Worm (Caenorhabditis elegans): ENCODE results near the gene T10G3.8.
"Not testable (repeated sequence)": the region's sequence is repeated elsewhere in the genome, so short reads cannot be mapped to it uniquely, and the experiment has no call there.

T10G3.8 gene

ce11 chrV:13464123-13464522 is 12.1 kb downstream of the T10G3.8 start:
- TF ChIP-seq hmg-4 (GFP tag; optimal IDR thresholded peaks at IDR 0.05) (no peak), scrt-1 (GFP tag; IDR thresholded peaks at IDR 0.05) (no peak), tra-4 (tag; optimal IDR thresholded peaks at IDR 0.05) (no peak), tbx-37 (GFP tag; conservative IDR thresholded peaks at IDR 0.05) (no peak)

- no peak for TF ChIP-seq tra-4 (tag; optimal IDR thresholded peaks at IDR 0.05)
- TF ChIP-seq ceh-13 (GFP tag; optimal IDR thresholded peaks at IDR 0.05) = no peak
- no peak for TF ChIP-seq B0310.2 (tag; optimal IDR thresholded peaks at IDR 0.05)
- no peak for TF ChIP-seq flt-1 (GFP tag; IDR thresholded peaks at IDR 0.05)
- TF ChIP-seq F13C5.2 (tag; optimal IDR thresholded peaks at IDR 0.05) = no peak
- no peak for TF ChIP-seq sea-1 (GFP tag; conservative IDR thresholded peaks at IDR 0.05)
- no peak for TF ChIP-seq ama-1 (optimal IDR thresholded peaks at IDR 0.05)
- no peak for TF ChIP-seq ets-7 (tag; optimal IDR thresholded peaks at IDR 0.05)
- TF ChIP-seq tbx-37 (GFP tag; conservative IDR thresholded peaks at IDR 0.05) = no peak
- no peak for TF ChIP-seq ceh-36 (tag; optimal IDR thresholded peaks at IDR 0.05)
- no peak for TF ChIP-seq pes-1 (GFP tag; IDR thresholded peaks at IDR 0.05)
- no peak for TF ChIP-seq hnd-1 (tag; optimal IDR thresholded peaks at IDR 0.05)
Observed at ce11 chrV:13462974-13463373, 13.3 kb downstream of the T10G3.8 start, which contains the start of gene frm-10. TSS of gene frm-10 (plus strand) at chrV:13463207.

ce11 chrV:13459323-13459722 is 16.9 kb downstream of the T10G3.8 start, which contains the start of gene bath-39:
TSS of gene bath-39 (plus strand) at chrV:13459459.
- TF ChIP-seq tbx-11 (GFP tag; IDR thresholded peaks at IDR 0.05) (no peak), F13C5.2 (tag; optimal IDR thresholded peaks at IDR 0.05) (peak; percentile 30)

- TF ChIP-seq tra-4 (tag; optimal IDR thresholded peaks at IDR 0.05) (no peak), hmg-4 (GFP tag; optimal IDR thresholded peaks at IDR 0.05) (no peak)
Observed at ce11 chrV:13457858-13458257, 18.4 kb downstream of the T10G3.8 start, which contains the start of gene F25H9.2. TSS of gene F25H9.2 (plus strand) at chrV:13458083.

- TF ChIP-seq flt-1 (GFP tag; IDR thresholded peaks at IDR 0.05) = no peak
- no peak for TF ChIP-seq ceh-36 (tag; optimal IDR thresholded peaks at IDR 0.05)
- TF ChIP-seq aly-1 (tag; optimal IDR thresholded peaks at IDR 0.05) = no peak
Observed at ce11 chrV:13455448-13455847, 20.8 kb downstream of the T10G3.8 start, which contains the start of gene lurp-3. TSS of gene lurp-3 (plus strand) at chrV:13455748.

ce11 chrV:13453334-13453733 is 22.9 kb downstream of the T10G3.8 start, which contains the start of gene lurp-2:
TSS of gene lurp-2 (plus strand) at chrV:13453634.
- TF ChIP-seq ceh-36 (tag; optimal IDR thresholded peaks at IDR 0.05) (no peak), ceh-13 (GFP tag; optimal IDR thresholded peaks at IDR 0.05) (no peak), tra-4 (tag; optimal IDR thresholded peaks at IDR 0.05) (no peak), tbx-37 (GFP tag; conservative IDR thresholded peaks at IDR 0.05) (no peak), F13C5.2 (tag; optimal IDR thresholded peaks at IDR 0.05) (no peak), tbx-11 (GFP tag; IDR thresholded peaks at IDR 0.05) (no peak), hnd-1 (tag; optimal IDR thresholded peaks at IDR 0.05) (no peak), scrt-1 (GFP tag; IDR thresholded peaks at IDR 0.05) (no peak), hmbx-1 (tag; optimal IDR thresholded peaks at IDR 0.05) (no peak), B0310.2 (tag; optimal IDR thresholded peaks at IDR 0.05) (no peak), hmg-4 (GFP tag; optimal IDR thresholded peaks at IDR 0.05) (no peak), pes-1 (GFP tag; IDR thresholded peaks at IDR 0.05) (no peak), sea-1 (GFP tag; conservative IDR thresholded peaks at IDR 0.05) (no peak), flt-1 (GFP tag; IDR thresholded peaks at IDR 0.05) (no peak), ama-1 (optimal IDR thresholded peaks at IDR 0.05) (no peak), ets-7 (tag; optimal IDR thresholded peaks at IDR 0.05) (no peak), aly-1 (tag; optimal IDR thresholded peaks at IDR 0.05) (no peak)

- TF ChIP-seq hmbx-1 (tag; optimal IDR thresholded peaks at IDR 0.05) (no peak), scrt-1 (GFP tag; IDR thresholded peaks at IDR 0.05) (no peak), ceh-13 (GFP tag; optimal IDR thresholded peaks at IDR 0.05) (no peak), ets-7 (tag; optimal IDR thresholded peaks at IDR 0.05) (no peak), flt-1 (GFP tag; IDR thresholded peaks at IDR 0.05) (no peak), hnd-1 (tag; optimal IDR thresholded peaks at IDR 0.05) (no peak), sea-1 (GFP tag; conservative IDR thresholded peaks at IDR 0.05) (no peak)
Observed at ce11 chrV:13445229-13445949, 30.9 kb downstream of the T10G3.8 start, which contains the start of gene Y2H9A.4. TSS of gene Y2H9A.4 (plus strand) at chrV:13445899.

ce11 chrV:13443535-13443934 is 32.7 kb downstream of the T10G3.8 start, which contains the start of gene Y2H9A.6:
TSS of gene Y2H9A.6 (plus strand) at chrV:13443835.
- TF ChIP-seq B0310.2 (tag; optimal IDR thresholded peaks at IDR 0.05); tbx-11 (GFP tag; IDR thresholded peaks at IDR 0.05); scrt-1 (GFP tag; IDR thresholded peaks at IDR 0.05): not testable (repeated sequence)

- TF ChIP-seq F13C5.2 (tag; optimal IDR thresholded peaks at IDR 0.05) (no peak), pes-1 (GFP tag; IDR thresholded peaks at IDR 0.05) (no peak), hnd-1 (tag; optimal IDR thresholded peaks at IDR 0.05) (no peak), B0310.2 (tag; optimal IDR thresholded peaks at IDR 0.05) (no peak)
Observed at ce11 chrV:13442819-13443218, 33.4 kb downstream of the T10G3.8 start.

Data from whole organism, early embryonic.